Fruit fly (Drosophila melanogaster) whole organism, embryonic: ENCODE data around the gene Ufsp2.

ENCODE experiments used
- ATbp ChIP-seq: fragments of 200-800 bp; sonication (Bioruptor generic); optimal IDR thresholded peaks from 2 replicates; lab custom pipeline; 2017; ENCODE audit warnings: missing biosample characterization, mild to moderate bottlenecking, missing genetic modification characterization, missing genetic modification reagents
- Atf3 ChIP-seq: fragments of 200-800 bp; sonication (Bioruptor generic); optimal IDR thresholded peaks from 3 replicates; lab custom pipeline; 2016; ENCODE audit warnings: missing biosample characterization, missing genetic modification characterization
- Bteb2 ChIP-seq: fragments of 200-800 bp; sonication (Bioruptor generic); optimal IDR thresholded peaks from 2 replicates; lab custom pipeline; 2016; ENCODE audit warnings: missing biosample characterization, missing genetic modification characterization
- CG10209 ChIP-seq: fragments of 200-800 bp; sonication (Bioruptor generic); optimal IDR thresholded peaks from 3 replicates; lab custom pipeline; 2017; ENCODE audit warnings: missing biosample characterization, mild to moderate bottlenecking, missing genetic modification characterization, missing genetic modification reagents
- CG12744 ChIP-seq: fragments of 200-800 bp; sonication (Bioruptor generic); optimal IDR thresholded peaks from 2 replicates; lab custom pipeline; 2016; ENCODE audit warnings: missing biosample characterization, missing genetic modification characterization
- CG17568 ChIP-seq: fragments of 200-800 bp; sonication (Bioruptor generic); optimal IDR thresholded peaks from 2 replicates; lab custom pipeline; 2018; ENCODE audit warnings: missing biosample characterization, mild to moderate bottlenecking, missing genetic modification characterization, moderate library complexity
- CG17829 ChIP-seq: fragments of 200-800 bp; optimal IDR thresholded peaks from 2 replicates; lab custom pipeline; 2019; ENCODE audit warnings: missing biosample characterization, mild to moderate bottlenecking, missing genetic modification characterization, moderate library complexity
- CG18011 ChIP-seq: fragments of 200-800 bp; sonication (Bioruptor generic); optimal IDR thresholded peaks from 2 replicates; lab custom pipeline; 2017; ENCODE audit warnings: missing biosample characterization, missing genetic modification characterization, mild to moderate bottlenecking, moderate library complexity, missing genotype
- CG1832 ChIP-seq: fragments of 200-800 bp; sonication (Bioruptor generic); optimal IDR thresholded peaks from 2 replicates; lab custom pipeline; 2017; ENCODE audit warnings: missing biosample characterization, mild to moderate bottlenecking, missing genetic modification characterization, inconsistent platforms
- CG18764 ChIP-seq: fragments of 200-800 bp; sonication (Bioruptor generic); optimal IDR thresholded peaks from 3 replicates; lab custom pipeline; 2016; ENCODE audit warnings: missing biosample characterization, missing genetic modification characterization
- CG2712 ChIP-seq: fragments of 200-800 bp; optimal IDR thresholded peaks from 3 replicates; lab custom pipeline; 2019; ENCODE audit warnings: missing biosample characterization, mild to moderate bottlenecking, missing genetic modification characterization, moderate library complexity
- CG30020 ChIP-seq: fragments of 200-800 bp; optimal IDR thresholded peaks from 2 replicates; lab custom pipeline; 2019; ENCODE audit warnings: missing biosample characterization, mild to moderate bottlenecking, missing genetic modification characterization, moderate library complexity
- CG34376 ChIP-seq: fragments of 200-800 bp; sonication (Bioruptor generic); optimal IDR thresholded peaks from 2 replicates; lab custom pipeline; 2018; ENCODE audit warnings: missing biosample characterization, mild to moderate bottlenecking, missing genetic modification characterization
- CG3847 ChIP-seq: fragments of 200-800 bp; sonication (Bioruptor generic); IDR thresholded peaks from 2 replicates; pipeline ENCODE4 v1.3.6; 2022; ENCODE audit warnings: missing biosample characterization, missing genetic modification characterization
- CG4360 ChIP-seq: fragments of 200-800 bp; sonication (Bioruptor generic); IDR thresholded peaks from 2 replicates; pipeline ENCODE4 v1.3.6; 2022; ENCODE audit warnings: missing biosample characterization, missing genetic modification characterization
- CG5953 ChIP-seq: fragments of 200-800 bp; sonication (Bioruptor generic); IDR thresholded peaks from 2 replicates; pipeline ENCODE4 v1.3.6; 2022; ENCODE audit warnings: missing biosample characterization, missing genetic modification characterization
- CG6683 ChIP-seq: fragments of 200-800 bp; sonication (Bioruptor generic); optimal IDR thresholded peaks from 2 replicates; lab custom pipeline; 2017; ENCODE audit warnings: missing biosample characterization, mild to moderate bottlenecking, missing genetic modification characterization, missing genetic modification reagents
- CG7357 ChIP-seq: fragments of 200-800 bp; sonication (Bioruptor generic); IDR thresholded peaks from 3 replicates; pipeline ENCODE4 v1.3.6; 2022; ENCODE audit warnings: missing biosample characterization, missing genetic modification characterization
- CrebB ChIP-seq: fragments of 200-800 bp; sonication (Bioruptor generic); optimal IDR thresholded peaks from 3 replicates; lab custom pipeline; 2018; ENCODE audit warnings: missing biosample characterization, mild to moderate bottlenecking, missing genetic modification characterization
- D ChIP-seq, 2 experiments: fragments of 200-800 bp in 1 of 2; fragments of >200 bp in 1 of 2; sonication (Bioruptor generic) in 1 of 2; optimal IDR thresholded peaks; 2 replicates in 1 of 2; 3 replicates in 1 of 2; lab custom pipeline; 2017; ENCODE audit warnings: mild to moderate bottlenecking in 1 of 2, missing biosample characterization in 1 of 2, missing genetic modification characterization in 1 of 2, missing genetic modification reagents in 1 of 2
- Dad ChIP-seq: fragments of 200-800 bp; sonication (Bioruptor generic); optimal IDR thresholded peaks from 3 replicates; lab custom pipeline; 2016; ENCODE audit warnings: missing biosample characterization, missing genetic modification characterization
- E2f2 ChIP-seq: fragments of 200-800 bp; sonication (Bioruptor generic); IDR thresholded peaks from 2 replicates; pipeline ENCODE4 v1.3.6; 2022; ENCODE audit warnings: missing biosample characterization, missing genetic modification characterization
- ERR ChIP-seq: fragments of 200-800 bp; sonication (Bioruptor generic); optimal IDR thresholded peaks from 2 replicates; lab custom pipeline; 2016; ENCODE audit warnings: missing biosample characterization, missing genetic modification characterization
- HLHmδ ChIP-seq: fragments of 200-800 bp; sonication (Bioruptor generic); optimal IDR thresholded peaks from 2 replicates; lab custom pipeline; 2018; ENCODE audit warnings: missing biosample characterization, mild to moderate bottlenecking, missing genetic modification characterization, moderate library complexity
- HmgZ ChIP-seq: fragments of 200-800 bp; sonication (Bioruptor generic); optimal IDR thresholded peaks from 2 replicates; lab custom pipeline; 2018; ENCODE audit warnings: missing biosample characterization, mild to moderate bottlenecking, missing genetic modification characterization
- Jarid2 ChIP-seq: fragments of 200-800 bp; sonication (Bioruptor generic); optimal IDR thresholded peaks from 3 replicates; lab custom pipeline; 2017; ENCODE audit warnings: mild to moderate bottlenecking, missing biosample characterization, missing genetic modification reagents, missing genetic modification characterization
- Meics ChIP-seq: fragments of 200-800 bp; sonication (Bioruptor generic); optimal IDR thresholded peaks from 2 replicates; lab custom pipeline; 2017; ENCODE audit warnings: missing biosample characterization, mild to moderate bottlenecking, missing genetic modification characterization
- NC2β ChIP-seq: fragments of 200-800 bp; sonication (Bioruptor generic); optimal IDR thresholded peaks from 2 replicates; lab custom pipeline; 2016; ENCODE audit warnings: missing biosample characterization, missing genetic modification characterization
- NfI ChIP-seq: fragments of 200-800 bp; sonication (Bioruptor generic); optimal IDR thresholded peaks from 3 replicates; lab custom pipeline; 2018; ENCODE audit warnings: missing biosample characterization, mild to moderate bottlenecking, missing genetic modification characterization, moderate library complexity
- Oli ChIP-seq: fragments of 200-800 bp; sonication (Bioruptor generic); optimal IDR thresholded peaks from 2 replicates; lab custom pipeline; 2018; ENCODE audit warnings: missing biosample characterization, mild to moderate bottlenecking, missing genetic modification characterization, moderate library complexity
- Rfx ChIP-seq: fragments of 200-800 bp; sonication (Bioruptor generic); IDR thresholded peaks from 2 replicates; pipeline ENCODE4 v1.3.6; 2022; ENCODE audit warnings: missing biosample characterization, missing genetic modification characterization
- Rx ChIP-seq: fragments of 200-800 bp; sonication (Bioruptor generic); IDR thresholded peaks from 2 replicates; pipeline ENCODE4 v1.3.6; 2022; ENCODE audit warnings: missing biosample characterization, missing genetic modification characterization
- Vsx1 ChIP-seq: fragments of 200-800 bp; sonication (Bioruptor generic); optimal IDR thresholded peaks from 2 replicates; lab custom pipeline; 2017; ENCODE audit warnings: missing biosample characterization, mild to moderate bottlenecking, missing genetic modification characterization, missing genetic modification reagents
- Xbp1 ChIP-seq: fragments of 200-800 bp; sonication (Bioruptor generic); optimal IDR thresholded peaks from 3 replicates; lab custom pipeline; 2016; ENCODE audit warnings: missing biosample characterization, mild to moderate bottlenecking, missing genetic modification characterization
- ac ChIP-seq: fragments of 200-800 bp; sonication (Bioruptor generic); optimal IDR thresholded peaks from 3 replicates; lab custom pipeline; 2017; ENCODE audit warnings: missing biosample characterization, mild to moderate bottlenecking, missing genetic modification characterization
- chm ChIP-seq: fragments of 200-800 bp; sonication (Bioruptor generic); IDR thresholded peaks from 2 replicates; pipeline ENCODE4 v1.3.6; 2022; ENCODE audit warnings: missing biosample characterization, missing genetic modification characterization
- crp ChIP-seq, 2 experiments: fragments of 200-800 bp; sonication (Bioruptor generic); optimal IDR thresholded peaks; 2 replicates in 1 of 2; 3 replicates in 1 of 2; lab custom pipeline; 2017; ENCODE audit warnings: missing biosample characterization in 2 of 2, missing genetic modification characterization in 2 of 2, mild to moderate bottlenecking in 1 of 2, moderate library complexity in 1 of 2
- emc ChIP-seq: fragments of 200-800 bp; sonication (Bioruptor generic); optimal IDR thresholded peaks from 2 replicates; lab custom pipeline; 2016; ENCODE audit warnings: missing biosample characterization, missing genetic modification characterization
- esg ChIP-seq: fragments of 200-800 bp; sonication (Bioruptor generic); conservative IDR thresholded peaks from 2 replicates; pipeline ENCODE4 v1.3.6; 2022; ENCODE audit warnings: missing biosample characterization, missing genetic modification characterization
- ftz-f1 ChIP-seq: fragments of 200-800 bp; sonication (Bioruptor generic); optimal IDR thresholded peaks from 2 replicates; lab custom pipeline; 2016; ENCODE audit warnings: missing biosample characterization, missing genetic modification characterization
- gem ChIP-seq: fragments of 200-800 bp; sonication (Bioruptor generic); optimal IDR thresholded peaks from 2 replicates; lab custom pipeline; 2019; ENCODE audit warnings: missing biosample characterization, mild to moderate bottlenecking, missing genetic modification characterization, moderate library complexity
- jigr1 ChIP-seq: fragments of 200-800 bp; sonication (Bioruptor generic); IDR thresholded peaks from 3 replicates; pipeline ENCODE4 v1.3.6; 2022; ENCODE audit warnings: missing biosample characterization, missing genetic modification characterization
- jing ChIP-seq: fragments of 200-800 bp; sonication (Bioruptor generic); optimal IDR thresholded peaks from 2 replicates; lab custom pipeline; 2018; ENCODE audit warnings: missing biosample characterization, mild to moderate bottlenecking, missing genetic modification characterization
- klu ChIP-seq: fragments of 200-800 bp; sonication (Bioruptor generic); IDR thresholded peaks from 2 replicates; pipeline ENCODE4 v1.3.6; 2022; ENCODE audit warnings: missing biosample characterization, missing genetic modification characterization
- lov ChIP-seq, 2 experiments: fragments of 200-800 bp in 1 of 2; fragments of >200 bp in 1 of 2; sonication (Bioruptor generic) in 1 of 2; IDR thresholded peaks in 1 of 2; optimal IDR thresholded peaks in 1 of 2; 2 replicates in 1 of 2; 3 replicates in 1 of 2; pipeline versions ENCODE4 v1.3.6 to Lab custom; 2017 to 2022; ENCODE audit warnings: missing biosample characterization in 1 of 2, missing genetic modification characterization in 1 of 2
- slou ChIP-seq: fragments of 200-800 bp; sonication (Bioruptor generic); optimal IDR thresholded peaks from 3 replicates; lab custom pipeline; 2016; ENCODE audit warnings: missing biosample characterization, missing genetic modification characterization
- so ChIP-seq: fragments of 200-800 bp; sonication (Bioruptor generic); IDR thresholded peaks from 3 replicates; pipeline ENCODE4 v1.3.6; 2022; ENCODE audit warnings: missing biosample characterization, missing genetic modification characterization
- toy ChIP-seq: fragments of 200-800 bp; sonication (Bioruptor generic); IDR thresholded peaks from 2 replicates; pipeline ENCODE4 v1.3.6; 2022; ENCODE audit warnings: missing biosample characterization, missing genetic modification characterization
- zfh1 ChIP-seq: fragments of 200-800 bp; sonication (Bioruptor generic); IDR thresholded peaks from 3 replicates; pipeline ENCODE4 v1.3.6; 2022; ENCODE audit warnings: missing biosample characterization, missing genetic modification characterization

Ufsp2 gene

DNA sequence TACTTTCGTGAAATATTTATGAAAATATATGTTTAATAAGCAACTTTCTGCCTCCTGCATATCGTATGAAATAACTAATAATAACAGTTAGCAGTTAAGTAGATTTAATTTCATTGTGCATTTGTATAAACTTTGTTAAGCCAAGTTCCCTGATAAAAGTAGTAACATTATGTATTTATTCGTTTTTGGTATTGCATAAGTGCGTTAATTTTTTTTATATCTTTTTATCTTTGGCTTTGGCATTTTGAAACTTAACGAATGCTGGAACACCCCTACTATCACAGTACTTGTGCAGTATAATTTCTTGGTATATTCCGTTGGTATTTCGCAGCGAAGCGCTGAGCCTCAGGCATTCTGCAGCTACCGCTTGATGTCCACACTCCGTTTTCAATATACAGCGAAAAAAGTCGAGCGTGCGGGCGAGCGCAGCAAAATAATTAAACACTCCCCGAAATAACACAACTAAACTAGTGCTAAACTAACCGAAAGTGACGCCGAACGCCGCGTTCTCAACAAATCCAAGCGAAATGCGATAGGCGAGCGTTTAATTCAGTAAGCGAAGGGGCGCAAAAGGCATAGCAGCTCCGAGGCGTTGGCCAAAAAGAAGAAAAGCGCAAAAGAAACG is 12.3 kb downstream of the Ufsp2 start, which contains the start of gene RhoGAP71E (continued):
- TF ChIP-seq ftz-f1 (GFP tag; lab: Kevin White, UChicago) (no peak), CG1832 (GFP tag; lab: Kevin White, UChicago) (no peak), toy (no peak), CG18011 (GFP tag; lab: Kevin White, UChicago) (no peak), ac (GFP tag; lab: Kevin White, UChicago) (no peak), CG17568 (GFP tag; lab: Kevin White, UChicago) (no peak), Bteb2 (peak; percentile 8), so (GFP tag; lab: Robert Waterston, UW) (0 out of 3 replicates have a peak, but pooled peaks have one; percentile 54), CG6683 (GFP tag; lab: Kevin White, UChicago) (no peak), CG10209 (peak; percentile 29), Vsx1 (GFP tag; lab: Kevin White, UChicago) (no peak), jigr1 (GFP tag; lab: Robert Waterston, UW) (no peak), CG4360 (peak; percentile 44; the same call in 1 of the 2 replicates), chm (GFP tag; lab: Robert Waterston, UW) (peak; percentile 89), HmgZ (peak; percentile 63), CG18764 (GFP tag; lab: Kevin White, UChicago) (no peak), CG17829 (peak; percentile 73), zfh1 (peak; percentile 76), CG34376 (peak; percentile 34), lov (optimal IDR thresholded peaks at IDR 0.05; lab: Kevin White, UChicago) (no peak), lov (GFP tag; IDR thresholded peaks at IDR 0.05; lab: Robert Waterston, UW) (0 out of 3 replicates have a peak, but pooled peaks have one; percentile 28), Rx (GFP tag; lab: Robert Waterston, UW) (0 out of 2 replicates have a peak, but pooled peaks have one; percentile 24), Oli (no peak), HLHmδ (GFP tag; lab: Kevin White, UChicago) (peak; percentile 26), crp (GFP tag; optimal IDR thresholded peaks at IDR 0.05; lab: Kevin White, UChicago) (no peak), CrebB (tag; lab: Kevin White, UChicago) (peak; percentile 66), emc (no peak), gem (tag; lab: Kevin White, UChicago) (peak; percentile 41), slou (GFP tag; lab: Kevin White, UChicago) (no peak), Atf3 (GFP tag; lab: Kevin White, UChicago) (no peak), E2f2 (GFP tag; lab: Robert Waterston, UW) (peak; percentile 27), esg (GFP tag; lab: Robert Waterston, UW) (0 out of 2 replicates have a peak, but pooled peaks have one; percentile 6), klu (no peak), CG7357 (GFP tag; lab: Robert Waterston, UW) (no peak), ERR (peak; percentile 9), Jarid2 (GFP tag; lab: Kevin White, UChicago) (peak; percentile 91), NfI (peak; percentile 54), Rfx (GFP tag; lab: Robert Waterston, UW) (peak; percentile 74), CG3847 (GFP tag; lab: Robert Waterston, UW) (peak; percentile 49), Xbp1 (peak; percentile 11), jing (GFP tag; lab: Kevin White, UChicago) (no peak), CG30020 (tag; lab: Kevin White, UChicago) (peak; percentile 54), Meics (GFP tag; lab: Kevin White, UChicago) (peak; percentile 62), NC2β (GFP tag; lab: Kevin White, UChicago) (peak; percentile 27), ATbp (GFP tag; lab: Kevin White, UChicago) (no peak), CG12744 (no peak), CG5953 (GFP tag; lab: Robert Waterston, UW) (no peak), Dad (GFP tag; lab: Kevin White, UChicago) (no peak), CG2712 (tag; lab: Kevin White, UChicago) (peak; percentile 69), D (optimal IDR thresholded peaks at IDR 0.05; lab: Kevin White, UChicago) (no peak), D (GFP tag; optimal IDR thresholded peaks at IDR 0.05; lab: Kevin White, UChicago) (peak; percentile 40)
